Fruit fly (Drosophila melanogaster): ENCODE results near the gene RhoGEF3.
A peak's percentile ranks its signal among the peaks of the same experiment; 100 is the strongest.

The RhoGEF3 gene

DNA sequence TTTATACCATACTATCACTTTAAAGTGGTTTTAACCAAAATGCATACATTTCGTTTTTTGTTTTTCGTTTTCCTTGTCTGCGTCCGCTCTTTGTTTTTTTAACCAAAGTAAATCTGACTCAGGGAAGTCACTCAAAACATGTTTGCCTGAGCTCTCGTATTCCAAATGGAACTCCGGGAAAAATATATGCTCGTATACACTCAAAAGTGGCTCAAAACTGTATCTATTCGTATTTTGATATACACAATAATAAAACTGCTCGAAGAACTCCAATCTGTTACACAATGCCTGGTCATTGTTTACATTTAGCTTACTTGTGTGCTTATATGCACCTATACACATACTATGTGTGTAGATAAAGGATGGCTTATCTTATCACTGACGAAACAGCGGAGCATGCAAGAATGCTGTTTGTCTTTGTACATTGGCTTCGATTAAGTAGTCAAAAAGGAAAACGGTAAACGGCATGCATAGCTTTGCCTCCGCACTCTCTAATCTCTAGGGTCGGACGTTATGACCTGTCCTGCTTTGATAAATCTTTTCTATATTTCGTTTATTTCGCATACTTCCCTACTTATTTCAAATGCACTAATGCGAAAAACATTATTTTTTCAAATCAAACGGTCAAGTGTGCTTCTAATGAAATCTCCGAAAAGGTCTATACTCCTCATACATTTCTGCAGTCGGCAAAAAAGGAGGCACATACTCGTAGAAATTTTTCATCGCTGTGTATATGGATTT is 6.3 kb upstream of the RhoGEF3 start, which contains the start of gene miple2 (continued):
- TF ChIP-seq HLH54F (GFP tag; optimal IDR thresholded peaks at IDR 0.05) = peak; percentile 49
- no peak for TF ChIP-seq Jarid2 (GFP tag; optimal IDR thresholded peaks at IDR 0.05)
- no peak for TF ChIP-seq Ets65A (GFP tag)
- peak; percentile 50 for TF ChIP-seq Hsf (GFP tag; optimal IDR thresholded peaks at IDR 0.05)
- no peak for TF ChIP-seq ranshi (GFP tag; IDR thresholded peaks at IDR 0.05)
- peak; percentile 55 for TF ChIP-seq Atf-2 (GFP tag; optimal IDR thresholded peaks at IDR 0.05)
- TF ChIP-seq z (GFP tag; IDR thresholded peaks at IDR 0.05) = peak; percentile 98
- peak; percentile 34 for TF ChIP-seq CG8924 (tag; optimal IDR thresholded peaks at IDR 0.05)
- no peak for TF ChIP-seq Dll (GFP tag; IDR thresholded peaks at IDR 0.05; ENCODE audit: partially characterized antibody)
- TF ChIP-seq chm (GFP tag; IDR thresholded peaks at IDR 0.05) = 0 out of 2 replicates have a peak, but pooled peaks have one; percentile 39
- TF ChIP-seq CG7987 (GFP tag; optimal IDR thresholded peaks at IDR 0.05) = peak; percentile 36
- peak; percentile 86 for TF ChIP-seq nom (GFP tag; optimal IDR thresholded peaks at IDR 0.05)
- peak; percentile 54 for TF ChIP-seq org-1 (GFP tag; optimal IDR thresholded peaks at IDR 0.05)
- TF ChIP-seq ap (GFP tag; IDR thresholded peaks at IDR 0.05) = no peak
- TF ChIP-seq HLH3B (GFP tag; IDR thresholded peaks at IDR 0.05) = no peak
- no peak for TF ChIP-seq Ada2b (GFP tag; IDR thresholded peaks at IDR 0.05)
- TF ChIP-seq sr (GFP tag; IDR thresholded peaks at IDR 0.05) = no peak
- no peak for TF ChIP-seq eyg (GFP tag; optimal IDR thresholded peaks at IDR 0.05)
- no peak for TF ChIP-seq danr (GFP tag; IDR thresholded peaks at IDR 0.05)
- no peak for TF ChIP-seq bab2 (GFP tag; optimal IDR thresholded peaks at IDR 0.05)
- no peak for TF ChIP-seq tin (GFP tag; optimal IDR thresholded peaks at IDR 0.05)
- peak; percentile 11 to 62 for TF ChIP-seq Hr51 (GFP tag; optimal IDR thresholded peaks at IDR 0.05)
- peak; percentile 38 for TF ChIP-seq CG17829 (tag; optimal IDR thresholded peaks at IDR 0.05)
- no peak for TF ChIP-seq CG14050 (GFP tag; IDR thresholded peaks at IDR 0.05)
- TF ChIP-seq MTF-1 (GFP tag; optimal IDR thresholded peaks at IDR 0.05; ENCODE audit: borderline replicate concordance) = no peak
- TF ChIP-seq CG7372 (GFP tag; IDR thresholded peaks at IDR 0.05) = no peak
- TF ChIP-seq CG10147 (GFP tag; optimal IDR thresholded peaks at IDR 0.05) = no peak
- TF ChIP-seq Lim3 (GFP tag; IDR thresholded peaks at IDR 0.05) = no peak
- no peak for TF ChIP-seq jing (GFP tag; optimal IDR thresholded peaks at IDR 0.05)
- peak; percentile 31; the same call in 1 of the 2 replicates for TF ChIP-seq Drgx (GFP tag; IDR thresholded peaks at IDR 0.05)
- peak; percentile 14 for TF ChIP-seq sqz (GFP tag; optimal IDR thresholded peaks at IDR 0.05)
- no peak for TF ChIP-seq Doc3 (GFP tag; IDR thresholded peaks at IDR 0.05; ENCODE audit: partially characterized antibody)
- TF ChIP-seq Scr (GFP tag; IDR thresholded peaks at IDR 0.05; ENCODE audit: partially characterized antibody) = no peak
- TF ChIP-seq CG7786 (GFP tag; optimal IDR thresholded peaks at IDR 0.05) = peak; percentile 46
- TF ChIP-seq Dip3 (GFP tag; optimal IDR thresholded peaks at IDR 0.05) = no peak
- peak; percentile 15 for TF ChIP-seq Fer3 (tag; optimal IDR thresholded peaks at IDR 0.05)
- TF ChIP-seq E2f2 (GFP tag; IDR thresholded peaks at IDR 0.05) = no peak
- TF ChIP-seq CG33213 (GFP tag; optimal IDR thresholded peaks at IDR 0.05) = peak; percentile 37
- TF ChIP-seq CG12219 (GFP tag; optimal IDR thresholded peaks at IDR 0.05) = no peak
- peak; percentile 15 for TF ChIP-seq Camta (GFP tag; optimal IDR thresholded peaks at IDR 0.05)
- no peak for TF ChIP-seq ab (GFP tag; optimal IDR thresholded peaks at IDR 0.05)
- no peak for TF ChIP-seq Mes4 (GFP tag; optimal IDR thresholded peaks at IDR 0.05)
- no peak for TF ChIP-seq CG10959 (GFP tag; IDR thresholded peaks at IDR 0.05)
- TF ChIP-seq ftz-f1 (GFP tag; optimal IDR thresholded peaks at IDR 0.05) = no peak
- no peak for TF ChIP-seq Bgb (GFP tag; IDR thresholded peaks at IDR 0.05; ENCODE audit: partially characterized antibody)
- no peak for TF ChIP-seq CG16813 (GFP tag; IDR thresholded peaks at IDR 0.05; ENCODE audit: partially characterized antibody)
- TF ChIP-seq CG13775 (GFP tag; optimal IDR thresholded peaks at IDR 0.05) = peak; percentile 42
- no peak for TF ChIP-seq CG14860 (GFP tag; IDR thresholded peaks at IDR 0.05; ENCODE audit: partially characterized antibody)
- TF ChIP-seq CG18619 (GFP tag; optimal IDR thresholded peaks at IDR 0.05) = peak; percentile 42
- peak; percentile 63 for TF ChIP-seq lab (GFP tag; optimal IDR thresholded peaks at IDR 0.05)

Measured in whole organism, embryonic.